Worm (Caenorhabditis elegans) whole organism, L1 larva: ENCODE measurements around the gene ZK643.6.

Source experiments
- C16A3.4 ChIP-seq: fragments of 150-350 bp; optimal IDR thresholded peaks from 2 replicates; lab custom pipeline; 2014; ENCODE audit warnings: missing biosample characterization, missing genetic modification characterization
- F16B12.6 ChIP-seq: fragments of 150-350 bp; optimal IDR thresholded peaks from 2 replicates; lab custom pipeline; 2014; ENCODE audit warnings: missing biosample characterization, missing genetic modification characterization
- aha-1 ChIP-seq: fragments of 150-350 bp; optimal IDR thresholded peaks from 2 replicates; lab custom pipeline; 2014; ENCODE audit warnings: missing biosample characterization, missing genetic modification characterization
- alr-1 ChIP-seq: fragments of 200-800 bp; sonication (Bioruptor generic); optimal IDR thresholded peaks from 2 replicates; lab custom pipeline; 2018; ENCODE audit warnings: borderline replicate concordance, mild to moderate bottlenecking, missing genetic modification characterization, missing compliant biosample characterization
- aly-2 ChIP-seq: fragments of 150-350 bp; optimal IDR thresholded peaks from 2 replicates; lab custom pipeline; 2014; ENCODE audit warnings: missing biosample characterization, missing genetic modification characterization
- ceh-8 ChIP-seq: fragments of 200-800 bp; sonication (Bioruptor generic); optimal IDR thresholded peaks from 2 replicates; lab custom pipeline; 2018; ENCODE audit warnings: mild to moderate bottlenecking, missing genetic modification characterization, moderate library complexity, missing compliant biosample characterization
- dpl-1 ChIP-seq, 3 experiments: fragments of 150-350 bp in 2 of 3; sonication (generic microtip) in 1 of 3; optimal IDR thresholded peaks; 2 replicates each; lab custom pipeline; 2014 to 2017; ENCODE audit warnings: missing biosample characterization in 3 of 3, missing genetic modification characterization in 3 of 3, missing genetic modification reagents in 3 of 3
- dsc-1 ChIP-seq: sonication (generic microtip); optimal IDR thresholded peaks from 2 replicates; lab custom pipeline; 2016; ENCODE audit warnings: mild to moderate bottlenecking, missing genetic modification characterization, missing compliant biosample characterization
- efl-1 ChIP-seq, 4 experiments: fragments of 150-350 bp; optimal IDR thresholded peaks in 3 of 4; peaks in 1 of 4; 1 replicate in 1 of 4; 2 replicates in 3 of 4; lab custom pipeline; 2014; ENCODE audit warnings: missing biosample characterization in 2 of 4, missing genetic modification characterization in 2 of 4, missing genetic modification reagents in 2 of 4
- efl-3 ChIP-seq: fragments of 200-800 bp; sonication (Bioruptor generic); optimal IDR thresholded peaks from 2 replicates; lab custom pipeline; 2018; ENCODE audit warnings: mild to moderate bottlenecking, missing genetic modification characterization, missing compliant biosample characterization
- egl-13 ChIP-seq: sonication (generic microtip); optimal IDR thresholded peaks from 2 replicates; lab custom pipeline; 2016; ENCODE audit warnings: missing genotype, missing genetic modification reagents, missing genetic modification characterization, missing compliant biosample characterization
- egl-27 ChIP-seq, 2 experiments: fragments of 150-350 bp in 1 of 2; sonication (generic microtip); optimal IDR thresholded peaks; 3 replicates each; lab custom pipeline; 2017 to 2018; ENCODE audit warnings: missing biosample characterization in 2 of 2, missing genetic modification characterization in 2 of 2, missing genetic modification reagents in 2 of 2
- fkh-10 ChIP-seq: sonication (generic microtip); optimal IDR thresholded peaks from 2 replicates; lab custom pipeline; 2017; ENCODE audit warnings: missing biosample characterization, missing genetic modification reagents, missing genetic modification characterization
- fkh-4 ChIP-seq: sonication (generic microtip); optimal IDR thresholded peaks from 2 replicates; lab custom pipeline; 2016; ENCODE audit warnings: missing compliant biosample characterization, missing genetic modification characterization, borderline replicate concordance
- grh-1 ChIP-seq: fragments of 200-800 bp; sonication (Bioruptor generic); IDR thresholded peaks from 2 replicates; pipeline ENCODE4 v1.3.6; 2022; ENCODE audit warnings: missing genetic modification reagents, missing genetic modification characterization, missing compliant biosample characterization
- hlh-17 ChIP-seq: fragments of 200-800 bp; sonication (Bioruptor generic); optimal IDR thresholded peaks from 2 replicates; lab custom pipeline; 2018; ENCODE audit warnings: missing genetic modification characterization, mild to moderate bottlenecking, missing compliant biosample characterization, moderate library complexity, borderline replicate concordance
- hpl-2 ChIP-seq: fragments of 150-350 bp; optimal IDR thresholded peaks from 2 replicates; lab custom pipeline; 2014; ENCODE audit warnings: missing biosample characterization, missing genetic modification reagents, missing genetic modification characterization
- irx-1 ChIP-seq: sonication (generic microtip); optimal IDR thresholded peaks from 2 replicates; lab custom pipeline; 2016; ENCODE audit warnings: missing genetic modification characterization, missing compliant biosample characterization
- lin-13 ChIP-seq: fragments of 150-350 bp; optimal IDR thresholded peaks from 2 replicates; lab custom pipeline; 2014; ENCODE audit warnings: missing biosample characterization, missing genetic modification reagents, missing genetic modification characterization
- lin-14 ChIP-seq: fragments of 200-800 bp; sonication (Bioruptor generic); optimal IDR thresholded peaks from 2 replicates; lab custom pipeline; 2018; ENCODE audit warnings: mild to moderate bottlenecking, missing genetic modification characterization, moderate library complexity, missing compliant biosample characterization
- lin-35 ChIP-seq, 2 experiments: fragments of 150-350 bp; optimal IDR thresholded peaks; 2 replicates each; lab custom pipeline; 2014; ENCODE audit warnings: missing biosample characterization in 2 of 2, missing genetic modification characterization in 2 of 2, missing genetic modification reagents in 2 of 2
- lir-3 ChIP-seq: sonication (generic microtip); optimal IDR thresholded peaks from 2 replicates; lab custom pipeline; 2016; ENCODE audit warnings: mild to moderate bottlenecking, missing genetic modification characterization, moderate library complexity, missing compliant biosample characterization; ENCODE audit not compliant: poor library complexity
- lsy-2 ChIP-seq, 2 experiments: fragments of 150-350 bp; optimal IDR thresholded peaks; 2 replicates each; lab custom pipeline; 2014; ENCODE audit warnings: missing biosample characterization in 2 of 2, missing genetic modification characterization in 2 of 2
- mab-9 ChIP-seq: fragments of 200-800 bp; sonication (Bioruptor generic); IDR thresholded peaks from 2 replicates; pipeline ENCODE4 v1.3.6; 2022; ENCODE audit warnings: missing genetic modification reagents, missing genetic modification characterization, missing compliant biosample characterization
- mdl-1 ChIP-seq, 2 experiments: fragments of 150-350 bp; optimal IDR thresholded peaks; 2 replicates each; lab custom pipeline; 2014 to 2017; ENCODE audit warnings: missing biosample characterization in 2 of 2, missing genetic modification characterization in 2 of 2, inconsistent platforms in 1 of 2
- nhr-11 ChIP-seq: fragments of 150-350 bp; optimal IDR thresholded peaks from 2 replicates; lab custom pipeline; 2014; ENCODE audit warnings: missing biosample characterization, missing genetic modification characterization
- nhr-19 ChIP-seq: fragments of 200-800 bp; sonication (Bioruptor generic); conservative IDR thresholded peaks from 2 replicates; pipeline ENCODE4 v1.3.6; 2022; ENCODE audit warnings: missing genetic modification characterization, missing compliant biosample characterization
- nhr-20 ChIP-seq: sonication (generic microtip); optimal IDR thresholded peaks from 2 replicates; lab custom pipeline; 2016; ENCODE audit warnings: mild to moderate bottlenecking, missing genetic modification characterization, missing compliant biosample characterization
- nhr-28 ChIP-seq: fragments of 150-350 bp; optimal IDR thresholded peaks from 2 replicates; lab custom pipeline; 2014; ENCODE audit warnings: missing biosample characterization, missing genetic modification characterization
- nhr-71 ChIP-seq: sonication (generic microtip); optimal IDR thresholded peaks from 2 replicates; lab custom pipeline; 2016; ENCODE audit warnings: mild to moderate bottlenecking, missing genetic modification characterization, moderate library complexity, missing compliant biosample characterization
- nhr-77 ChIP-seq: fragments of 150-350 bp; optimal IDR thresholded peaks from 2 replicates; lab custom pipeline; 2014; ENCODE audit warnings: missing biosample characterization, missing genetic modification characterization
- nhr-84 ChIP-seq: sonication (generic microtip); optimal IDR thresholded peaks from 2 replicates; lab custom pipeline; 2017; ENCODE audit warnings: missing biosample characterization, missing genetic modification characterization
- nhr-85 ChIP-seq: sonication (generic microtip); peaks from one replicate; lab custom pipeline; 2016; ENCODE audit warnings: missing genetic modification characterization, inconsistent platforms, missing compliant biosample characterization
- nhr-90 ChIP-seq: sonication (generic microtip); optimal IDR thresholded peaks from 2 replicates; lab custom pipeline; 2016; ENCODE audit warnings: mild to moderate bottlenecking, missing genetic modification characterization, missing compliant biosample characterization; ENCODE audit not compliant: poor library complexity
- pag-3 ChIP-seq: sonication (generic microtip); optimal IDR thresholded peaks from 2 replicates; lab custom pipeline; 2017; ENCODE audit warnings: missing genetic modification characterization, mild to moderate bottlenecking, missing compliant biosample characterization, antibody characterized with exemption, borderline replicate concordance; ENCODE audit not compliant: insufficient read depth
- rnt-1 ChIP-seq: sonication (generic microtip); optimal IDR thresholded peaks from 2 replicates; lab custom pipeline; 2016; ENCODE audit warnings: mild to moderate bottlenecking, missing genetic modification characterization, moderate library complexity, missing compliant biosample characterization
- snu-23 ChIP-seq: sonication (generic microtip); optimal IDR thresholded peaks from 2 replicates; lab custom pipeline; 2016; ENCODE audit warnings: missing genetic modification characterization, missing compliant biosample characterization
- sup-37 ChIP-seq: fragments of 200-800 bp; sonication (Bioruptor generic); optimal IDR thresholded peaks from 2 replicates; lab custom pipeline; 2018; ENCODE audit warnings: mild to moderate bottlenecking, missing genetic modification characterization, missing compliant biosample characterization
- swsn-7 ChIP-seq: sonication (generic microtip); optimal IDR thresholded peaks from 2 replicates; lab custom pipeline; 2016; ENCODE audit warnings: missing genetic modification characterization, missing compliant biosample characterization
- tbx-2 ChIP-seq: sonication (generic microtip); optimal IDR thresholded peaks from 2 replicates; lab custom pipeline; 2016; ENCODE audit warnings: missing genetic modification characterization, missing compliant biosample characterization
- tlp-1 ChIP-seq: fragments of 150-350 bp; optimal IDR thresholded peaks from 2 replicates; lab custom pipeline; 2014; ENCODE audit warnings: missing biosample characterization, missing genetic modification characterization
- unc-62 ChIP-seq: fragments of 150-350 bp; optimal IDR thresholded peaks from 2 replicates; lab custom pipeline; 2014; ENCODE audit warnings: missing biosample characterization, missing genetic modification reagents, missing genetic modification characterization
- xbp-1 ChIP-seq: sonication (generic microtip); optimal IDR thresholded peaks from 2 replicates; lab custom pipeline; 2016; ENCODE audit warnings: missing genetic modification characterization, missing compliant biosample characterization
- zip-4 ChIP-seq: fragments of 200-800 bp; sonication (Bioruptor generic); optimal IDR thresholded peaks from 2 replicates; lab custom pipeline; 2018; ENCODE audit warnings: mild to moderate bottlenecking, missing genetic modification characterization, moderate library complexity, missing compliant biosample characterization
- ztf-11 ChIP-seq, 2 experiments: sonication (generic microtip); optimal IDR thresholded peaks; 2 replicates each; lab custom pipeline; 2016 to 2017; ENCODE audit warnings: missing genetic modification characterization in 2 of 2, missing biosample characterization in 1 of 2, missing compliant biosample characterization in 1 of 2
- ztf-4 ChIP-seq: fragments of 150-350 bp; optimal IDR thresholded peaks from 2 replicates; lab custom pipeline; 2014; ENCODE audit warnings: missing biosample characterization, missing genetic modification characterization

ZK643.6 gene

DNA sequence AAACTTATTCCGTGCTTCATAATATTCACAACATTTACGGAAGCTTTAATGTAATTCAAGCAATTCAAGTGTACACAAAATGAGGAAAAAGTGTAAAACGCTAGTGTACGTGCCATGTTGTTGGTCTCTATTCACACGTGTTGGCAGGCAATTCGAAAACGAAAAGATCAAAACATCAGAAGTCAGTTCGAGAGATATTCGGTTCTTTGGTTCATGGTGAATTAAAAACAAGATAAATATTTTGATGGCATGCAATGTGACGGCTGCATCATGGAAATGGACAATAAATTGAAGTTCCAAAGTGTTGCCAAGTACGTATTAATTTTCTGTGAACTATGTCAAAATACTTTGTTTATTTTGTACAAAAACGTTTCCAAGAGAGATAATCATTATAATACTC lies 38.5 kb downstream of the ZK643.6 start:
- TF ChIP-seq dsc-1 (tag; lab: Kevin White, UChicago) (no peak), lin-13 (no peak), ztf-11 (tag; optimal IDR thresholded peaks at IDR 0.05; lab: Kevin White, UChicago) (no peak), nhr-84 (tag; lab: Kevin White, UChicago) (no peak), efl-1 (optimal IDR thresholded peaks at IDR 0.05; lab: Kevin White, UChicago) (peak in 1 of 2 experiments; percentile 24), efl-1 (GFP tag; optimal IDR thresholded peaks at IDR 0.05 in 1 of 2; lab: Kevin White, UChicago) (peak in 1 of 2 experiments; percentile 58), nhr-19 (GFP tag; lab: Robert Waterston, UW) (peak; percentile 29; the same call in 1 of the 2 replicates), swsn-7 (tag; lab: Kevin White, UChicago) (peak; percentile 20), alr-1 (tag; lab: Kevin White, UChicago) (no peak), lin-35 (GFP tag; optimal IDR thresholded peaks at IDR 0.05; lab: Kevin White, UChicago) (peak in 1 of 2 experiments; percentile 14), hpl-2 (GFP tag; lab: Kevin White, UChicago) (no peak), egl-13 (tag; lab: Kevin White, UChicago) (no peak), snu-23 (peak; percentile 55), nhr-20 (tag; lab: Kevin White, UChicago) (peak; percentile 65), grh-1 (no peak), fkh-4 (tag; lab: Kevin White, UChicago) (no peak), xbp-1 (tag; lab: Kevin White, UChicago) (no peak), lir-3 (no peak), sup-37 (GFP tag; lab: Kevin White, UChicago) (no peak), efl-3 (no peak), mdl-1 (tag; optimal IDR thresholded peaks at IDR 0.05; lab: Kevin White, UChicago) (peak in 1 of 2 experiments; percentile 2), irx-1 (no peak), aha-1 (tag; lab: Kevin White, UChicago) (no peak), lsy-2 (tag; optimal IDR thresholded peaks at IDR 0.05; lab: Kevin White, UChicago) (peak in 1 of 2 experiments; percentile 25), pag-3 (tag; lab: Kevin White, UChicago) (no peak), nhr-90 (no peak), ztf-4 (tag; lab: Kevin White, UChicago) (peak; percentile 77), nhr-11 (tag; lab: Kevin White, UChicago) (no peak), nhr-71 (tag; lab: Kevin White, UChicago) (peak; percentile 54), aly-2 (tag; lab: Kevin White, UChicago) (no peak), nhr-85 (tag; lab: Kevin White, UChicago) (peak; percentile 73), ceh-8 (GFP tag; lab: Kevin White, UChicago) (no peak), dpl-1 (GFP tag; optimal IDR thresholded peaks at IDR 0.05; lab: Kevin White, UChicago) (no peak), C16A3.4 (tag; lab: Kevin White, UChicago) (no peak), hlh-17 (GFP tag; lab: Kevin White, UChicago) (no peak), fkh-10 (GFP tag; lab: Kevin White, UChicago) (no peak), egl-27 (tag; optimal IDR thresholded peaks at IDR 0.05; lab: Kevin White, UChicago) (no peak), nhr-77 (tag; lab: Kevin White, UChicago) (no peak), tlp-1 (tag; lab: Kevin White, UChicago) (no peak), F16B12.6 (tag; lab: Kevin White, UChicago) (no peak), lin-14 (GFP tag; lab: Kevin White, UChicago) (peak; percentile 68), unc-62 (GFP tag; lab: Kevin White, UChicago) (no peak), nhr-28 (no peak), tbx-2 (tag; lab: Kevin White, UChicago) (no peak), zip-4 (no peak), rnt-1 (tag; lab: Kevin White, UChicago) (no peak), mab-9 (GFP tag; lab: Robert Waterston, UW) (no peak)
